Fruit fly (Drosophila melanogaster): ENCODE data around the gene CG14151.

CG14151 gene

DNA sequence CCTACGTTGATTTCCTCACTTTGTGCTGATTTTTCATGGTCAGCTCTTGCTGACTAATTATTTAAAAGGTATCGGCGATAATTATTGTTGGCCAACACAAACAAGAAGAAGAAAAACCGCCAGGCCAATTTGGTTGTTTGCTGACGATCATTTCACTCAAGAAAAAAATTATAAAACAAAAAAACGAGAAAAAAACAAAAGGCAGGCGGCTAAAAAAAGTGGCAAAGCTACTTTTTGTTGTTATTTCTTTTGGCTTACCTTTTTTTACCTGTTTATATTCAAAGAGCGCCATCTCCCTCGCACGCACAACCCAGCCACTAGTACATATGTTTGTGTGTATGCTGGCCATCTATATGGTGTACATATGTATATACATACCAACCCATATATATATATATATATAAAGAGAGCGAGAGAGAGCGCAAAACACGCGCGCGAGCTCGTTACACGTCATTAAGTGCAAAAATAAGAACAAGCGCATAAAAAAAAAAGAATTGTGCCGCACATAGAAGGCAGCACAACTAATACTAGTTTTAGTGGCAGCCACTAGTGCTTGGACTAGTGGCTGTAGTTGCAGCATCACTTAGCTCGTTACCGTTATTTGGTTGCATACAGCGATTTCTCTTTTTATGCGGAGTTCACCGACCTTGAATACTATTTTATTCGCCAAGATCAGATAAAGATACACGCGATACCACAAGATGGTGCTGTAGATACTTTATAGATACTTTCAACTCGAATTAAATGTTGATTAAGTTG, 47.5 kb upstream of the CG14151 start (continued):
- TF ChIP-seq CG15011 (GFP tag; optimal IDR thresholded peaks at IDR 0.05) = no peak
- TF ChIP-seq Sox100B (GFP tag; optimal IDR thresholded peaks at IDR 0.05) = no peak
- TF ChIP-seq CG8089 (GFP tag; optimal IDR thresholded peaks at IDR 0.05) = no peak
- no peak for TF ChIP-seq CG11093 (GFP tag; IDR thresholded peaks at IDR 0.05)
- TF ChIP-seq CG34224 (GFP tag; IDR thresholded peaks at IDR 0.05; ENCODE audit: partially characterized antibody) = 0 out of 3 replicates have a peak, but pooled peaks have one; percentile 13
- TF ChIP-seq BtbVII (GFP tag; optimal IDR thresholded peaks at IDR 0.05) = no peak
- peak; percentile 97 for TF ChIP-seq nom (GFP tag; optimal IDR thresholded peaks at IDR 0.05)
- no peak; the same call in 1 of the 2 replicates for TF ChIP-seq Adf1 (GFP tag; IDR thresholded peaks at IDR 0.05)
- TF ChIP-seq hkb (optimal IDR thresholded peaks at IDR 0.05) = no peak
- no peak for TF ChIP-seq hkb (GFP tag; IDR thresholded peaks at IDR 0.05)
- TF ChIP-seq so (GFP tag; IDR thresholded peaks at IDR 0.05) = 0 out of 3 replicates have a peak, but pooled peaks have one; percentile 55
- TF ChIP-seq CG6854 (GFP tag; optimal IDR thresholded peaks at IDR 0.05) = no peak
- TF ChIP-seq CG18599 (GFP tag; optimal IDR thresholded peaks at IDR 0.05) = peak; percentile 9
- no peak for TF ChIP-seq chm (GFP tag; IDR thresholded peaks at IDR 0.05)
- TF ChIP-seq Rx (GFP tag; IDR thresholded peaks at IDR 0.05) = no peak
- TF ChIP-seq grn (GFP tag; optimal IDR thresholded peaks at IDR 0.05) = peak; percentile 38
- no peak for TF ChIP-seq CG16815 (GFP tag; optimal IDR thresholded peaks at IDR 0.05)
- no peak for TF ChIP-seq shn (GFP tag; optimal IDR thresholded peaks at IDR 0.05)
- TF ChIP-seq CG9797 (GFP tag; optimal IDR thresholded peaks at IDR 0.05) = no peak
- peak; percentile 51; the same call in 1 of the 2 replicates for TF ChIP-seq CG4360 (GFP tag; IDR thresholded peaks at IDR 0.05)
- no peak for TF ChIP-seq psq (GFP tag; optimal IDR thresholded peaks at IDR 0.05)
- TF ChIP-seq Abd-B (GFP tag; optimal IDR thresholded peaks at IDR 0.05) = no peak
- TF ChIP-seq cg (GFP tag; optimal IDR thresholded peaks at IDR 0.05) = peak; percentile 35
- TF ChIP-seq Med (GFP tag) = peak; percentile 27
- peak; percentile 13 for TF ChIP-seq exex (tag; optimal IDR thresholded peaks at IDR 0.05)
- no peak for TF ChIP-seq CG4820 (GFP tag; optimal IDR thresholded peaks at IDR 0.05)
- no peak for TF ChIP-seq CG1602 (GFP tag; optimal IDR thresholded peaks at IDR 0.05)
- TF ChIP-seq CG7372 (GFP tag; IDR thresholded peaks at IDR 0.05) = no peak
- peak; percentile 12 for TF ChIP-seq sd (tag; optimal IDR thresholded peaks at IDR 0.05)
- TF ChIP-seq CG8944 (GFP tag; optimal IDR thresholded peaks at IDR 0.05) = no peak
- no peak for TF ChIP-seq Hr78 (GFP tag; optimal IDR thresholded peaks at IDR 0.05)
- peak in 1 of 2 experiments; percentile 12 for TF ChIP-seq Trl (optimal IDR thresholded peaks at IDR 0.05)
- TF ChIP-seq Trl (GFP tag; optimal IDR thresholded peaks at IDR 0.05) = no peak
- TF ChIP-seq sqz (GFP tag; optimal IDR thresholded peaks at IDR 0.05) = peak; percentile 96
- no peak for TF ChIP-seq Oli (tag; optimal IDR thresholded peaks at IDR 0.05)

DNA sequence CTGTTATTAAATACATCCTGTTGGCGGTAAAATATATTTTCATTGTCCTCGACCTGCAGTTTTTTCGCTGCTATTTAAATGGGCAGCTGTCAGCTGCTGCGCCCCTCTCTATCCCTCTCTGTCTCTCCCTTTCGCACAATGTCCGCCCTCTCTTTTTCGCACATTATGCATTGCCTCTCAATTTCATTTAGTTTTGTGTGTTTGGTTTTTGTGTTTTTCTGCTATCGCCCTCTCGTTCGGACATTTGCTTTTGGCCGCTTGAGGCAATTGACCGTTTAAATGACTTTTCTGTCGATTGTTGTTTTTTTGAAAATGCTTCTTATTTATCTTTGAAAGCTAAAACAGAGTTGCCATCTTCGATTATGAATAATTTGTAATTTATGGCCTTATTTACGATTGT, 46.7 kb upstream of the CG14151 start:
- TF ChIP-seq CG2199 (GFP tag; IDR thresholded peaks at IDR 0.05) (peak; percentile 73; the same call in 1 of the 3 replicates), da (GFP tag; optimal IDR thresholded peaks at IDR 0.05) (peak; percentile 3), chinmo (GFP tag; IDR thresholded peaks at IDR 0.05; ENCODE audit: partially characterized antibody) (peak; percentile 69; the same call in 1 of the 4 replicates), lmd (GFP tag; IDR thresholded peaks at IDR 0.05) (no peak), Blimp-1 (GFP tag; optimal IDR thresholded peaks at IDR 0.05) (peak; percentile 10), CG1832 (GFP tag; optimal IDR thresholded peaks at IDR 0.05) (peak; percentile 54), tll (GFP tag; optimal IDR thresholded peaks at IDR 0.05) (peak in 1 of 2 experiments; percentile 57), CG4360 (GFP tag; IDR thresholded peaks at IDR 0.05) (no peak), Poxn (GFP tag; IDR thresholded peaks at IDR 0.05) (no peak), H2.0 (GFP tag; IDR thresholded peaks at IDR 0.05) (0 out of 2 replicates have a peak, but pooled peaks have one; percentile 16), Trl (optimal IDR thresholded peaks at IDR 0.05) (peak in 1 of 2 experiments; percentile 0), Trl (GFP tag; optimal IDR thresholded peaks at IDR 0.05) (no peak), klu (GFP tag; IDR thresholded peaks at IDR 0.05) (no peak), vvl (GFP tag; IDR thresholded peaks at IDR 0.05) (peak; percentile 19; the same call in 1 of the 2 replicates)
